Fruit fly (Drosophila melanogaster) whole organism, embryonic: ENCODE results near the gene Ir75d.

ENCODE experiments used
- Asciz ChIP-seq: fragments of 200-800 bp; sonication (Bioruptor generic); optimal IDR thresholded peaks from 2 replicates; lab custom pipeline; 2017; ENCODE audit warnings: missing biosample characterization, mild to moderate bottlenecking, missing genetic modification characterization, missing genetic modification reagents
- B-H2 ChIP-seq: fragments of 200-800 bp; sonication (Bioruptor generic); optimal IDR thresholded peaks from 2 replicates; lab custom pipeline; 2018; ENCODE audit warnings: missing biosample characterization, mild to moderate bottlenecking, missing genetic modification characterization
- BtbVII ChIP-seq: fragments of 200-800 bp; sonication (Bioruptor generic); optimal IDR thresholded peaks from 3 replicates; lab custom pipeline; 2017; ENCODE audit warnings: missing biosample characterization, mild to moderate bottlenecking, missing genetic modification characterization
- Bteb2 ChIP-seq: fragments of 200-800 bp; sonication (Bioruptor generic); optimal IDR thresholded peaks from 2 replicates; lab custom pipeline; 2016; ENCODE audit warnings: missing biosample characterization, missing genetic modification characterization
- CG12219 ChIP-seq: fragments of 200-800 bp; sonication (Bioruptor generic); optimal IDR thresholded peaks from 3 replicates; lab custom pipeline; 2018; ENCODE audit warnings: missing biosample characterization, mild to moderate bottlenecking, missing genetic modification characterization
- CG1233 ChIP-seq: fragments of 200-800 bp; sonication (Bioruptor generic); optimal IDR thresholded peaks from 4 replicates; lab custom pipeline; 2018; ENCODE audit warnings: missing biosample characterization, mild to moderate bottlenecking, missing genetic modification characterization
- CG12659 ChIP-seq: fragments of 200-800 bp; sonication (Bioruptor generic); optimal IDR thresholded peaks from 3 replicates; lab custom pipeline; 2017; ENCODE audit warnings: mild to moderate bottlenecking, missing biosample characterization, missing genetic modification reagents, missing genetic modification characterization
- CG1529 ChIP-seq: fragments of 200-800 bp; sonication (Bioruptor generic); optimal IDR thresholded peaks from 3 replicates; lab custom pipeline; 2018; ENCODE audit warnings: missing biosample characterization, missing genetic modification characterization
- CG15514 ChIP-seq: fragments of 200-800 bp; sonication (Bioruptor generic); optimal IDR thresholded peaks from 3 replicates; lab custom pipeline; 2017; ENCODE audit warnings: missing biosample characterization, missing genetic modification characterization, mild to moderate bottlenecking, moderate library complexity, missing genetic modification reagents
- CG15601 ChIP-seq: fragments of 200-800 bp; sonication (Bioruptor generic); optimal IDR thresholded peaks from 3 replicates; lab custom pipeline; 2019; ENCODE audit warnings: missing biosample characterization, mild to moderate bottlenecking, missing genetic modification characterization, moderate library complexity
- CG16813 ChIP-seq: fragments of 200-800 bp; sonication (Bioruptor generic); IDR thresholded peaks from 3 replicates; pipeline ENCODE4 v1.3.6; 2022; ENCODE audit warnings: missing biosample characterization, missing genetic modification characterization; ENCODE audit not compliant: partially characterized antibody
- CG16815 ChIP-seq: fragments of 200-800 bp; sonication (Bioruptor generic); optimal IDR thresholded peaks from 3 replicates; lab custom pipeline; 2017; ENCODE audit warnings: missing biosample characterization, mild to moderate bottlenecking, missing genetic modification characterization
- CG17568 ChIP-seq: fragments of 200-800 bp; sonication (Bioruptor generic); optimal IDR thresholded peaks from 2 replicates; lab custom pipeline; 2018; ENCODE audit warnings: missing biosample characterization, mild to moderate bottlenecking, missing genetic modification characterization, moderate library complexity
- CG2129 ChIP-seq: fragments of 200-800 bp; sonication (Bioruptor generic); IDR thresholded peaks from 2 replicates; pipeline ENCODE4 v1.3.6; 2022; ENCODE audit warnings: missing biosample characterization, missing genetic modification characterization; ENCODE audit not compliant: partially characterized antibody
- CG2202 ChIP-seq: fragments of 200-800 bp; sonication (Bioruptor generic); optimal IDR thresholded peaks from 2 replicates; lab custom pipeline; 2018; ENCODE audit warnings: missing biosample characterization, mild to moderate bottlenecking, missing genetic modification characterization
- CG34224 ChIP-seq: fragments of 200-800 bp; sonication (Bioruptor generic); IDR thresholded peaks from 3 replicates; pipeline ENCODE4 v1.3.6; 2022; ENCODE audit warnings: missing biosample characterization, missing genetic modification characterization; ENCODE audit not compliant: partially characterized antibody
- CG3726 ChIP-seq: fragments of 200-800 bp; sonication (Bioruptor generic); IDR thresholded peaks from 3 replicates; pipeline ENCODE4, ENCODE4 v1.3.6; 2022; ENCODE audit warnings: missing biosample characterization, missing genetic modification characterization
- CG7786 ChIP-seq: fragments of 200-800 bp; sonication (Bioruptor generic); optimal IDR thresholded peaks from 2 replicates; lab custom pipeline; 2016; ENCODE audit warnings: missing biosample characterization, missing genetic modification characterization
- CG8281 ChIP-seq: fragments of 200-800 bp; sonication (Bioruptor generic); optimal IDR thresholded peaks from 2 replicates; lab custom pipeline; 2018; ENCODE audit warnings: missing biosample characterization, mild to moderate bottlenecking, missing genetic modification characterization, moderate library complexity
- CG9215 ChIP-seq: fragments of 200-800 bp; sonication (Bioruptor generic); IDR thresholded peaks from 2 replicates; pipeline ENCODE4 v1.3.6; 2022; ENCODE audit warnings: missing biosample characterization, missing genetic modification characterization
- CG9437 ChIP-seq: fragments of 200-800 bp; sonication (Bioruptor generic); optimal IDR thresholded peaks from 2 replicates; lab custom pipeline; 2018; ENCODE audit warnings: missing biosample characterization, mild to moderate bottlenecking, missing genetic modification characterization
- CG9797 ChIP-seq: fragments of 200-800 bp; sonication (Bioruptor generic); optimal IDR thresholded peaks from 3 replicates; lab custom pipeline; 2018; ENCODE audit warnings: missing biosample characterization, mild to moderate bottlenecking, missing genetic modification characterization
- Dip2 ChIP-seq: fragments of 200-800 bp; sonication (Bioruptor generic); IDR thresholded peaks from 2 replicates; pipeline ENCODE4 v1.3.6; 2022; ENCODE audit warnings: missing biosample characterization, missing genetic modification characterization
- Elba2 ChIP-seq: fragments of 200-800 bp; sonication (Bioruptor generic); optimal IDR thresholded peaks from 3 replicates; lab custom pipeline; 2016; ENCODE audit warnings: missing biosample characterization, missing genetic modification characterization
- HHEX ChIP-seq: fragments of 200-800 bp; sonication (Bioruptor generic); optimal IDR thresholded peaks from 3 replicates; lab custom pipeline; 2017; ENCODE audit warnings: missing biosample characterization, mild to moderate bottlenecking, missing genetic modification characterization, missing genetic modification reagents
- HmgD ChIP-seq: fragments of 200-800 bp; sonication (Bioruptor generic); optimal IDR thresholded peaks from 3 replicates; lab custom pipeline; 2016; ENCODE audit warnings: missing biosample characterization, missing genetic modification characterization
- Hmr ChIP-seq: fragments of 200-800 bp; sonication (Bioruptor generic); optimal IDR thresholded peaks from 3 replicates; lab custom pipeline; 2017; ENCODE audit warnings: mild to moderate bottlenecking, missing biosample characterization, missing genetic modification reagents, missing genetic modification characterization
- Hmx ChIP-seq: fragments of 200-800 bp; sonication (Bioruptor generic); optimal IDR thresholded peaks from 2 replicates; lab custom pipeline; 2016; ENCODE audit warnings: missing biosample characterization, missing genetic modification characterization
- Lpt ChIP-seq: fragments of >200 bp; optimal IDR thresholded peaks from 2 replicates; lab custom pipeline; 2018; ENCODE audit warnings: missing biosample characterization, missing genetic modification characterization
- Meics ChIP-seq: fragments of 200-800 bp; sonication (Bioruptor generic); optimal IDR thresholded peaks from 2 replicates; lab custom pipeline; 2017; ENCODE audit warnings: missing biosample characterization, mild to moderate bottlenecking, missing genetic modification characterization
- Optix ChIP-seq: fragments of 200-800 bp; sonication (Bioruptor generic); IDR thresholded peaks from 3 replicates; pipeline ENCODE4 v1.3.6; 2022; ENCODE audit warnings: missing biosample characterization, missing genetic modification characterization
- Taf1 ChIP-seq: fragments of 200-800 bp; sonication (Bioruptor generic); IDR thresholded peaks from 2 replicates; pipeline ENCODE4 v1.3.6; 2022; ENCODE audit warnings: missing biosample characterization, missing genetic modification characterization
- Vsx1 ChIP-seq: fragments of 200-800 bp; sonication (Bioruptor generic); optimal IDR thresholded peaks from 2 replicates; lab custom pipeline; 2017; ENCODE audit warnings: missing biosample characterization, mild to moderate bottlenecking, missing genetic modification characterization, missing genetic modification reagents
- YL-1 ChIP-seq: fragments of 200-800 bp; sonication (Bioruptor generic); optimal IDR thresholded peaks from 3 replicates; lab custom pipeline; 2017; ENCODE audit warnings: missing biosample characterization, mild to moderate bottlenecking, missing genetic modification characterization
- ab ChIP-seq: fragments of 200-800 bp; sonication (Bioruptor generic); optimal IDR thresholded peaks from 2 replicates; lab custom pipeline; 2016; ENCODE audit warnings: missing biosample characterization, missing genetic modification characterization
- cg ChIP-seq: fragments of 200-800 bp; sonication (Bioruptor generic); optimal IDR thresholded peaks from 3 replicates; lab custom pipeline; 2019; ENCODE audit warnings: missing biosample characterization, mild to moderate bottlenecking, missing genetic modification characterization, moderate library complexity
- crc ChIP-seq: fragments of 200-800 bp; sonication (Bioruptor generic); optimal IDR thresholded peaks from 2 replicates; lab custom pipeline; 2016; ENCODE audit warnings: missing biosample characterization, missing genetic modification characterization
- dan ChIP-seq: fragments of 200-800 bp; sonication (Bioruptor generic); IDR thresholded peaks from 2 replicates; pipeline ENCODE4 v1.3.6; 2022; ENCODE audit warnings: missing biosample characterization, missing genetic modification characterization
- dimm ChIP-seq: fragments of 200-800 bp; sonication (Bioruptor generic); IDR thresholded peaks from 2 replicates; pipeline ENCODE4 v1.3.6; 2022; ENCODE audit warnings: missing biosample characterization, missing genetic modification characterization
- dpn ChIP-seq, 2 experiments: fragments of 200-800 bp; sonication (Bioruptor generic); optimal IDR thresholded peaks; 3 replicates each; lab custom pipeline; 2016; ENCODE audit warnings: missing biosample characterization in 2 of 2, missing genetic modification characterization in 2 of 2
- ems ChIP-seq: fragments of 200-800 bp; sonication (Bioruptor generic); optimal IDR thresholded peaks from 3 replicates; lab custom pipeline; 2016; ENCODE audit warnings: missing biosample characterization, missing genetic modification characterization
- fu2 ChIP-seq: fragments of 200-800 bp; sonication (Bioruptor generic); optimal IDR thresholded peaks from 2 replicates; lab custom pipeline; 2016; ENCODE audit warnings: missing biosample characterization, missing genetic modification characterization
- gcm ChIP-seq: fragments of 200-800 bp; sonication (Bioruptor generic); optimal IDR thresholded peaks from 2 replicates; lab custom pipeline; 2019; ENCODE audit warnings: missing biosample characterization, mild to moderate bottlenecking, missing genetic modification characterization, moderate library complexity
- sisA ChIP-seq: fragments of 200-800 bp; sonication (Bioruptor generic); IDR thresholded peaks from 2 replicates; pipeline ENCODE4 v1.3.6; 2022; ENCODE audit warnings: missing biosample characterization, missing genetic modification characterization
- sqz ChIP-seq: fragments of 200-800 bp; sonication (Bioruptor generic); optimal IDR thresholded peaks from 3 replicates; lab custom pipeline; 2018; ENCODE audit warnings: missing biosample characterization, mild to moderate bottlenecking, missing genetic modification characterization
- stc ChIP-seq: fragments of 200-800 bp; sonication (Bioruptor generic); IDR thresholded peaks from 2 replicates; pipeline ENCODE4 v1.3.6; 2022; ENCODE audit warnings: missing biosample characterization, missing genetic modification characterization
- wdn ChIP-seq: fragments of 200-800 bp; sonication (Bioruptor generic); IDR thresholded peaks from 2 replicates; pipeline ENCODE4 v1.3.6; 2022; ENCODE audit warnings: missing biosample characterization, missing genetic modification characterization
- wek ChIP-seq: fragments of 200-800 bp; sonication (Bioruptor generic); optimal IDR thresholded peaks from 3 replicates; lab custom pipeline; 2018; ENCODE audit warnings: missing biosample characterization, mild to moderate bottlenecking, missing genetic modification characterization, moderate library complexity

Ir75d gene

DNA sequence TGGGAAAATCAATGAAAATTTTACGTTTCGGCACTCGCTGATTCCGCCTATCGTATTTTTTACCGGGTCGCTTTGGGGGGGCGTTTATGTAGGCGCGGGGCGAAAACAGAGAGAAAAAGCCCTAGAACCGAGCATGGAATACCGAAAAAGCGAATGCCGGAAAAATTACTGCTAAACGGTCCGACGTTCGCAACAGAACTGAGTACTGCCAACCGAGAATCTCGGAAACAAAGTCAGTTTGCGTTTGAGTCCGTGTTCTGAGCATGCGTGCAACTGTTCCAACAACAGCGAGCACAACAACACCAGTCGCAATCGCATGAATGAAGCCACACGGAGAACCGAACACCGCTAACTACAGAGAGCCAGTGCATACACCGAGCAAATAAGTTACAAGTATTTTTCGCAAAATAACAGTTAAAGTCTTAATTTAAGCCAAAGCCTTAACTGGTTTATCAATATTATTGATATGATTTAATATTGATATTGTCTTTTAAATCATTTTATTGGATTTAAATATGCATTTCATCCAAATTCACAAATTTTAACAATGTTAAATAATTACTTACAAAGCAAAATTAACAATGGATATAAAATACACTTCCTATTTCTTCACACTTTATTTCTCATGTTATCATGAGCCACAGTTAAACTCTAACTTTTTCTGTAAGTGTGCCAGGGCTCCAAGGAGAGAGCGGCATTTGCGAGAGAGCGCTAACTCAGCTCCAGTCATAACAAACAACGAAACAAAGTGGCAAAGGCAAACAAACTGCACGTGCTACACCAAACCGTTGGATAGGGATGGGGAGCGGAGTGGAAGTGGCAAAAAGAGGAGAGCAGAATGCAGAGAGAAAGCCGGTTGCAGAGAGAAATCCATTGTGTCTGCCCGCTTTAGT is 20.5 kb downstream of the Ir75d start, which contains the start of gene CG3961 (continued):
- TF ChIP-seq crc: peak; percentile 62
- peak; percentile 80 for TF ChIP-seq B-H2
- TF ChIP-seq Hmx (GFP tag; lab: Kevin White, UChicago): peak; percentile 77
- no peak for TF ChIP-seq dan (GFP tag; lab: Robert Waterston, UW)
- peak; percentile 86 for TF ChIP-seq ems (GFP tag; lab: Kevin White, UChicago)
- TF ChIP-seq HmgD (GFP tag; lab: Kevin White, UChicago): peak; percentile 3
- TF ChIP-seq cg (GFP tag; lab: Kevin White, UChicago): no peak
- TF ChIP-seq Asciz (GFP tag; lab: Kevin White, UChicago): peak; percentile 98
- TF ChIP-seq CG12219 (GFP tag; lab: Kevin White, UChicago): peak; percentile 95
- TF ChIP-seq CG3726: peak; percentile 90; the same call in 1 of the 3 replicates
- no peak for TF ChIP-seq CG2129 (GFP tag; lab: Robert Waterston, UW)
- TF ChIP-seq CG7786 (GFP tag; lab: Kevin White, UChicago): peak; percentile 82
- TF ChIP-seq gcm: peak; percentile 99
- TF ChIP-seq CG9437 (GFP tag; lab: Kevin White, UChicago): peak; percentile 97
- peak; percentile 79 for TF ChIP-seq dimm (GFP tag; lab: Robert Waterston, UW)
- peak; percentile 56 for TF ChIP-seq CG9797 (GFP tag; lab: Kevin White, UChicago)
- TF ChIP-seq BtbVII (GFP tag; lab: Kevin White, UChicago): peak; percentile 93
- TF ChIP-seq ab (GFP tag; lab: Kevin White, UChicago): peak; percentile 39
- peak; percentile 99 for TF ChIP-seq CG1529 (GFP tag; lab: Kevin White, UChicago)
- peak; percentile 98 for TF ChIP-seq CG15601 (tag; lab: Kevin White, UChicago)
- TF ChIP-seq fu2 (GFP tag; lab: Kevin White, UChicago): peak; percentile 77
- peak; percentile 67 for TF ChIP-seq wek (GFP tag; lab: Kevin White, UChicago)
- TF ChIP-seq Vsx1 (GFP tag; lab: Kevin White, UChicago): peak; percentile 94
- TF ChIP-seq sqz: peak; percentile 97
- no peak for TF ChIP-seq Lpt (GFP tag; lab: Kevin White, UChicago)
- TF ChIP-seq CG16813 (GFP tag; lab: Robert Waterston, UW): no peak
- peak; percentile 92 for TF ChIP-seq stc (GFP tag; lab: Robert Waterston, UW)
- TF ChIP-seq CG8281 (tag; lab: Kevin White, UChicago): peak; percentile 91
- TF ChIP-seq Taf1 (GFP tag; lab: Robert Waterston, UW): peak; percentile 51; the same call in 1 of the 2 replicates
- peak; percentile 89 for TF ChIP-seq sisA (GFP tag; lab: Robert Waterston, UW)
- TF ChIP-seq Dip2 (GFP tag; lab: Robert Waterston, UW): no peak; the same call in 1 of the 2 replicates
- TF ChIP-seq CG9215: peak; percentile 91
- TF ChIP-seq CG2202: peak; percentile 98
- TF ChIP-seq CG1233 (GFP tag; lab: Kevin White, UChicago): peak; percentile 97
- TF ChIP-seq Meics (GFP tag; lab: Kevin White, UChicago): peak; percentile 95
- TF ChIP-seq Elba2: no peak
- TF ChIP-seq HHEX: peak; percentile 96
- peak; percentile 92 for TF ChIP-seq CG17568
- TF ChIP-seq Optix: no peak
- TF ChIP-seq Bteb2 (GFP tag; lab: Kevin White, UChicago): peak; percentile 91
- peak; percentile 99 for TF ChIP-seq CG12659
- TF ChIP-seq YL-1 (GFP tag; lab: Kevin White, UChicago): peak; percentile 88
- peak; percentile 88 to 97 for TF ChIP-seq dpn (GFP tag; optimal IDR thresholded peaks at IDR 0.05; lab: Kevin White, UChicago)
- TF ChIP-seq CG16815: peak; percentile 97
- TF ChIP-seq wdn: peak; percentile 80
- TF ChIP-seq CG15514 (GFP tag; lab: Kevin White, UChicago): peak; percentile 81
- TF ChIP-seq CG34224 (GFP tag; lab: Robert Waterston, UW): peak; percentile 8; the same call in 1 of the 3 replicates
- peak; percentile 98 for TF ChIP-seq Hmr (GFP tag; lab: Kevin White, UChicago)
